Worm (Caenorhabditis elegans) whole organism, young adult: ENCODE data around the gene K02E2.7.

Experiments
- C17E4.6 ChIP-seq: fragments of 200-800 bp; sonication (Bioruptor generic); IDR thresholded peaks from 2 replicates; pipeline ENCODE4 v1.3.6; 2022; ENCODE audit warnings: missing genetic modification reagents, missing genetic modification characterization, missing compliant biosample characterization
- T26A5.8 ChIP-seq: sonication (generic microtip); optimal IDR thresholded peaks from 2 replicates; lab custom pipeline; 2016; ENCODE audit warnings: missing genetic modification characterization, missing compliant biosample characterization
- nfya-1 ChIP-seq: sonication (generic microtip); optimal IDR thresholded peaks from 2 replicates; lab custom pipeline; 2017; ENCODE audit warnings: antibody characterized with exemption, missing compliant biosample characterization, missing genetic modification characterization, borderline replicate concordance; ENCODE audit not compliant: insufficient read depth
- pbrm-1 ChIP-seq: fragments of 200-800 bp; sonication (Bioruptor generic); IDR thresholded peaks from 2 replicates; pipeline ENCODE4 v1.3.6; 2022; ENCODE audit warnings: missing genetic modification reagents, missing genetic modification characterization, missing compliant biosample characterization

DNA sequence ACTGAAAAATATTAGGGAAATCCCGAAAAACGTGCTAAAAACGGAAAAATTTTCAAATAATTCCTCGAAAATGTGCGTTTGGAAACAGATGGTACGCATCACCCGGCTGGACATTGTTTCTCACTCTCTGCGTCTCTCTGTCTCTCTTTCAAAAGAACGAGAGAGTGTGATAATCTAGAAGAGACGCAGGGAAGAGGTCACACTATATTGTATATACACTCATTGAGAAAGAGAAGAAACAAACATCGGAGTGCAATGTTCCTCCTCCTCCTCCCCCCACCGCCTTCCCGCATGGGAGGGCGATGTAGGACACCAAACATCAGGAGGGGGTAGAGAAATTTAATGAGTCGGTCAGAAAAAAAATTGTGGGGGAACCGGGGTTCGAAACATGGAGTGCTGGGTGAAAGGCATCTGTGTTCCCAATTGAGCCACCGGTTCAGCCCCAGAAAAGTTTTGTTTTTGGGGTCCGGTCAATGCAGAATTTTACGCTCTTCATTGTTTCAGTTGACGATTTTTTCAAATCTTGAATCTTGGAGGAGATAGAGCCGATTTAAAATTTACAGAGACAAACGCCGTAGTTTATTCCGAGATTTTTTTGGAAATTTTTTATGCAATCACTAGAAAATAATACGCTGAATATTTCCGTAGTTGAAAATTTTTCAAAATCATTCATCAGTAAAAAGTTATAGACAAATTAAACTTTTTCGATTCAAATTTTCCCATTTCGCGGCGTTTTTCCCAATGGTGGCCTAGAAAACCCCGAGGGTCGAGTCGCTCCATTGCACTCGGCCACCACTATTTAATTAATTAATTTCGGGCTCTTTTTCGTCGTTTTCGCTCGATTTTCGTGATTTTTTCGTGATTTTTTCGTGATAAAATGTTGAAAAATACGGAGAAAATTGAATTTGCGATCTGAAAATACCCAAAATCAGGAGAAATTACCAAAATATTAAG is 37.7 kb upstream of the K02E2.7 start:
- TF ChIP-seq pbrm-1 (GFP tag; lab: Robert Waterston, UW) (0 out of 2 replicates have a peak, but pooled peaks have one; percentile 11), nfya-1 (tag; lab: Kevin White, UChicago) (no peak), C17E4.6 (GFP tag; lab: Robert Waterston, UW) (no peak), T26A5.8 (tag; lab: Kevin White, UChicago) (no peak)
